Worm (Caenorhabditis elegans): ENCODE measurements around the gene F38H4.4.

DNA sequence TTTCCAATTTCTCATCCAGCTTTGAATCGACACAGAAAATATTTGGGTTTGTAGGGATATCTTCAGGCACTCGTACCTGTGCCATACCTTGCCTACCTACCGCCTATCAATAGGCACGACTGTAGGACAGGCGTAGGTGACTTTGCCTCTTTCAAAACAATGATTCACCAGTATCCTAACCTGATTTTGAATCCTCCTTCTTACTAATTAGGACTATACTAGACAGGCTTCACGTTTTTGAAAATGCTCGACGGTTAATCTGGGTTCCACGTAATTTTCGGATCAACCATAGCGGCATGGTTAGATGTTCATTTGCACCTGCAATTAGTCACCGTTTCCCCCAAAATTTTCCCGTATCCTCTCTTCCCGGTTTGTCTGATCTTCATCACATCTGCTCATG is 20.4 kb downstream of the F38H4.4 start:
- TF ChIP-seq C38D4.7 (GFP tag; optimal IDR thresholded peaks at IDR 0.05): no peak
- TF ChIP-seq mec-3 (tag; optimal IDR thresholded peaks at IDR 0.05; ENCODE audit: borderline replicate concordance): no peak
- TF ChIP-seq pha-4 (tag; optimal IDR thresholded peaks at IDR 0.05): no peak
- TF ChIP-seq F13H6.1 (tag; optimal IDR thresholded peaks at IDR 0.05): no peak

All from whole organism, late embryonic.